Worm (Caenorhabditis elegans): ENCODE data around the gene gly-10.

Gene gly-10

ce11 chrIV:13782319-13782718, 3.4 kb downstream of the gly-10 start:
- no peak for TF ChIP-seq nhr-10 (tag; optimal IDR thresholded peaks at IDR 0.05)
- TF ChIP-seq nhr-237 (tag; optimal IDR thresholded peaks at IDR 0.05): no peak
- no peak for TF ChIP-seq peb-1 (tag; optimal IDR thresholded peaks at IDR 0.05)
- no peak for TF ChIP-seq crh-2 (tag; optimal IDR thresholded peaks at IDR 0.05)
- TF ChIP-seq C34F6.9 (tag; optimal IDR thresholded peaks at IDR 0.05): no peak
- TF ChIP-seq ztf-1 (GFP tag; conservative IDR thresholded peaks at IDR 0.05): no peak
- no peak for TF ChIP-seq dmd-4 (tag; optimal IDR thresholded peaks at IDR 0.05)
- no peak for TF ChIP-seq nhr-6 (tag; optimal IDR thresholded peaks at IDR 0.05)
- no peak for TF ChIP-seq sma-9 (GFP tag; optimal IDR thresholded peaks at IDR 0.05)
- no peak for TF ChIP-seq sma-9 (tag; optimal IDR thresholded peaks at IDR 0.05)
- no peak for TF ChIP-seq nhr-25 (tag; optimal IDR thresholded peaks at IDR 0.05)
- TF ChIP-seq aly-2 (tag; optimal IDR thresholded peaks at IDR 0.05): no peak
- no peak for TF ChIP-seq elt-3 (tag; optimal IDR thresholded peaks at IDR 0.05)
- TF ChIP-seq unc-62 (GFP tag; optimal IDR thresholded peaks at IDR 0.05): no peak
- no peak for TF ChIP-seq ama-1 (optimal IDR thresholded peaks at IDR 0.05)
- no peak for TF ChIP-seq nhr-21 (tag; optimal IDR thresholded peaks at IDR 0.05)
- TF ChIP-seq mab-5 (tag; optimal IDR thresholded peaks at IDR 0.05): no peak

ce11 chrIV:13783237-13784012, 4.5 kb downstream of the gly-10 start, which contains the start of gene iscu-1:
Gene iscu-1, plus strand, starts transcription at chrIV:13783962.
- no peak for TF ChIP-seq egl-27 (tag; optimal IDR thresholded peaks at IDR 0.05)
- TF ChIP-seq unc-39 (tag; optimal IDR thresholded peaks at IDR 0.05): no peak
- TF ChIP-seq lin-13 (GFP tag; optimal IDR thresholded peaks at IDR 0.05): no peak
- TF ChIP-seq ama-1 (optimal IDR thresholded peaks at IDR 0.05): no peak
- no peak for TF ChIP-seq mdl-1 (tag; optimal IDR thresholded peaks at IDR 0.05)
- TF ChIP-seq lin-39 (tag; optimal IDR thresholded peaks at IDR 0.05): no peak
- no peak for TF ChIP-seq ceh-16 (tag; optimal IDR thresholded peaks at IDR 0.05)
- no peak for TF ChIP-seq blmp-1 (tag; optimal IDR thresholded peaks at IDR 0.05; ENCODE audit: insufficient read depth)
- peak; percentile 12 for TF ChIP-seq gmeb-1 (tag; optimal IDR thresholded peaks at IDR 0.05)
- no peak for TF ChIP-seq nhr-25 (tag; optimal IDR thresholded peaks at IDR 0.05)
- peak; percentile 2 for TF ChIP-seq F13H6.1 (tag; optimal IDR thresholded peaks at IDR 0.05)
- no peak for TF ChIP-seq ZK546.5 (tag; optimal IDR thresholded peaks at IDR 0.05)
- no peak for TF ChIP-seq peb-1 (tag; optimal IDR thresholded peaks at IDR 0.05)
- no peak for TF ChIP-seq aly-2 (tag; optimal IDR thresholded peaks at IDR 0.05)
- TF ChIP-seq sma-3 (GFP tag; optimal IDR thresholded peaks at IDR 0.05): no peak
- peak; percentile 77 for TF ChIP-seq nhr-129 (tag; optimal IDR thresholded peaks at IDR 0.05)
- TF ChIP-seq fos-1 (tag; optimal IDR thresholded peaks at IDR 0.05): no peak
- TF ChIP-seq elt-3 (tag; optimal IDR thresholded peaks at IDR 0.05): no peak
- TF ChIP-seq mbf-1 (tag; optimal IDR thresholded peaks at IDR 0.05): no peak
- no peak for TF ChIP-seq nhr-12 (tag; optimal IDR thresholded peaks at IDR 0.05)
- no peak for TF ChIP-seq sem-4 (tag; optimal IDR thresholded peaks at IDR 0.05)
- TF ChIP-seq mab-5 (tag; optimal IDR thresholded peaks at IDR 0.05): no peak
- TF ChIP-seq sma-9 (GFP tag; optimal IDR thresholded peaks at IDR 0.05): no peak
- no peak for TF ChIP-seq sma-9 (tag; optimal IDR thresholded peaks at IDR 0.05)
- no peak for TF ChIP-seq ztf-4 (tag; optimal IDR thresholded peaks at IDR 0.05)
- no peak for TF ChIP-seq R02D3.7 (tag; optimal IDR thresholded peaks at IDR 0.05)
- TF ChIP-seq crh-2 (tag; optimal IDR thresholded peaks at IDR 0.05): peak; percentile 33
- TF ChIP-seq nhr-6 (tag; optimal IDR thresholded peaks at IDR 0.05): no peak
- TF ChIP-seq nhr-10 (tag; optimal IDR thresholded peaks at IDR 0.05): no peak
- peak in 1 of 2 experiments; percentile 76 for TF ChIP-seq lsy-2 (tag; optimal IDR thresholded peaks at IDR 0.05)
- no peak for TF ChIP-seq zag-1 (tag; optimal IDR thresholded peaks at IDR 0.05)
- TF ChIP-seq skn-1 (tag; optimal IDR thresholded peaks at IDR 0.05): no peak
- peak; percentile 62 for TF ChIP-seq unc-55 (GFP tag; optimal IDR thresholded peaks at IDR 0.05)
- peak; percentile 52 for TF ChIP-seq C34F6.9 (tag; optimal IDR thresholded peaks at IDR 0.05)

- TF ChIP-seq unc-62 (GFP tag; optimal IDR thresholded peaks at IDR 0.05): no peak
- TF ChIP-seq nhr-129 (tag; optimal IDR thresholded peaks at IDR 0.05): peak; percentile 44
- peak; percentile 17 for TF ChIP-seq ama-1 (optimal IDR thresholded peaks at IDR 0.05)
These were observed 5.9 kb downstream of the gly-10 start for ce11 chrIV:13784774-13785173.
